Worm (Caenorhabditis elegans) whole organism, L3 larva: ENCODE results near the gene ubh-3.

Experiments used
- aly-2 ChIP-seq: fragments of 150-350 bp; optimal IDR thresholded peaks from 2 replicates; lab custom pipeline; 2014; ENCODE audit warnings: missing biosample characterization, missing genetic modification characterization
- ama-1 ChIP-seq: fragments of 150-350 bp; optimal IDR thresholded peaks from 2 replicates; lab custom pipeline; 2018
- ceh-9 ChIP-seq: sonication (generic microtip); optimal IDR thresholded peaks from 2 replicates; lab custom pipeline; 2018; ENCODE audit warnings: missing biosample characterization, missing genetic modification characterization
- daf-12 ChIP-seq: fragments of 150-350 bp; optimal IDR thresholded peaks from 2 replicates; lab custom pipeline; 2014; ENCODE audit warnings: missing biosample characterization, missing genetic modification reagents, missing genetic modification characterization
- fkh-10 ChIP-seq: sonication (generic microtip); optimal IDR thresholded peaks from 2 replicates; lab custom pipeline; 2017; ENCODE audit warnings: missing biosample characterization, missing genetic modification reagents, missing genetic modification characterization
- fos-1 ChIP-seq: fragments of 150-350 bp; optimal IDR thresholded peaks from 2 replicates; lab custom pipeline; 2014; ENCODE audit warnings: missing biosample characterization, missing genetic modification characterization
- mdl-1 ChIP-seq: fragments of 150-350 bp; optimal IDR thresholded peaks from 2 replicates; lab custom pipeline; 2014; ENCODE audit warnings: missing biosample characterization, missing genetic modification characterization
- nhr-12 ChIP-seq: fragments of 150-350 bp; optimal IDR thresholded peaks from 2 replicates; lab custom pipeline; 2014; ENCODE audit warnings: missing biosample characterization, missing genetic modification characterization
- nhr-77 ChIP-seq: fragments of 150-350 bp; optimal IDR thresholded peaks from 2 replicates; lab custom pipeline; 2014; ENCODE audit warnings: missing biosample characterization, missing genetic modification characterization
- pha-4 ChIP-seq: fragments of 150-350 bp; optimal IDR thresholded peaks from 2 replicates; lab custom pipeline; 2014; ENCODE audit warnings: missing biosample characterization, missing genetic modification reagents, missing genetic modification characterization
- pqm-1 ChIP-seq: fragments of 150-350 bp; optimal IDR thresholded peaks from 2 replicates; lab custom pipeline; 2017; ENCODE audit warnings: missing biosample characterization, missing genetic modification characterization, inconsistent platforms
- unc-39 ChIP-seq: sonication (generic microtip); optimal IDR thresholded peaks from 4 replicates; lab custom pipeline; 2017; ENCODE audit warnings: missing biosample characterization, missing genetic modification characterization
- unc-62 ChIP-seq: fragments of 150-350 bp; sonication (generic microtip); optimal IDR thresholded peaks from 4 replicates; lab custom pipeline; 2014; ENCODE audit warnings: missing biosample characterization, missing genetic modification reagents, missing genetic modification characterization
- ztf-11 ChIP-seq: fragments of 150-350 bp; optimal IDR thresholded peaks from 2 replicates; lab custom pipeline; 2014; ENCODE audit warnings: missing biosample characterization, missing genetic modification characterization

ce11 chrV:6464765-6465164, 43.8 kb downstream of the ubh-3 start, which contains the start of gene unc-83:
- TF ChIP-seq unc-39 (tag; lab: Kevin White, UChicago) = no peak
- TF ChIP-seq fkh-10 (GFP tag; lab: Kevin White, UChicago) = no peak
- TF ChIP-seq fos-1 (tag; lab: Kevin White, UChicago) = no peak
- TF ChIP-seq pha-4 = no peak
- TF ChIP-seq nhr-12 = no peak
- TF ChIP-seq unc-62 (GFP tag; lab: Kevin White, UChicago) = no peak
- TF ChIP-seq daf-12 (tag; lab: Kevin White, UChicago) = no peak
- no peak for TF ChIP-seq ama-1
- no peak for TF ChIP-seq mdl-1 (tag; lab: Kevin White, UChicago)
- no peak for TF ChIP-seq aly-2
- no peak for TF ChIP-seq ztf-11 (tag; lab: Kevin White, UChicago)
- TF ChIP-seq pqm-1 (tag; lab: Kevin White, UChicago) = no peak
- TF ChIP-seq ceh-9 (tag; lab: Kevin White, UChicago) = no peak
- TF ChIP-seq nhr-77 (tag; lab: Kevin White, UChicago) = no peak
